Fruit fly (Drosophila melanogaster): ENCODE data around the gene GstO2.

- TF ChIP-seq Pif1B (GFP tag; optimal IDR thresholded peaks at IDR 0.05), result no peak
- TF ChIP-seq Snoo (tag; optimal IDR thresholded peaks at IDR 0.05), result no peak
- no peak for TF ChIP-seq CG17806 (tag; optimal IDR thresholded peaks at IDR 0.05)
Observed at dm6 chr3L:8553125-8553524, 29.8 kb upstream of the GstO2 start.
